Fruit fly (Drosophila melanogaster): ENCODE data around the gene CG12974.

Gene CG12974

dm6 chr3L:21284720-21285638 lies 783 bp downstream of the CG12974 start:
- peak; percentile 35 for TF ChIP-seq fkh (GFP tag; optimal IDR thresholded peaks at IDR 0.05)
- TF ChIP-seq esn (GFP tag; optimal IDR thresholded peaks at IDR 0.05): no peak
- peak; percentile 55 for TF ChIP-seq Eip78C (GFP tag)
- TF ChIP-seq CG6163 (GFP tag; IDR thresholded peaks at IDR 0.05): no peak
- TF ChIP-seq Eip93F (GFP tag; optimal IDR thresholded peaks at IDR 0.05): peak; percentile 37
- peak; percentile 81 for TF ChIP-seq vri (GFP tag; optimal IDR thresholded peaks at IDR 0.05)
- no peak for TF ChIP-seq CG31627 (GFP tag; optimal IDR thresholded peaks at IDR 0.05)

- TF ChIP-seq svp (GFP tag) (no peak), spab (GFP tag; optimal IDR thresholded peaks at IDR 0.05) (no peak), dac (GFP tag; optimal IDR thresholded peaks at IDR 0.05) (no peak), net (GFP tag; optimal IDR thresholded peaks at IDR 0.05) (no peak), CG11762 (GFP tag; optimal IDR thresholded peaks at IDR 0.05; ENCODE audit: insufficient read depth) (no peak), Lpt (GFP tag; optimal IDR thresholded peaks at IDR 0.05) (no peak), CG6163 (GFP tag; IDR thresholded peaks at IDR 0.05) (no peak), CG3032 (tag; optimal IDR thresholded peaks at IDR 0.05) (no peak), CG9139 (GFP tag; optimal IDR thresholded peaks at IDR 0.05) (no peak), Met (GFP tag; optimal IDR thresholded peaks at IDR 0.05) (no peak), Sox102F (GFP tag; optimal IDR thresholded peaks at IDR 0.05) (no peak)
Measured at dm6 chr3L:21283795-21284194, 2.0 kb downstream of the CG12974 start.

dm6 chr3L:21282741-21283140 lies 3.0 kb downstream of the CG12974 start:
- TF ChIP-seq CG11762 (GFP tag; optimal IDR thresholded peaks at IDR 0.05; ENCODE audit: insufficient read depth): no peak
- peak; percentile 33 for TF ChIP-seq vri (GFP tag; optimal IDR thresholded peaks at IDR 0.05)
- TF ChIP-seq Eip93F (GFP tag; optimal IDR thresholded peaks at IDR 0.05): peak; percentile 76

- TF ChIP-seq OdsH (GFP tag; optimal IDR thresholded peaks at IDR 0.05) (no peak), svp (GFP tag) (peak; percentile 75), Eip78C (GFP tag) (peak; percentile 34), CG15336 (GFP tag; IDR thresholded peaks at IDR 0.05) (no peak), CG6792 (GFP tag; optimal IDR thresholded peaks at IDR 0.05) (no peak)
Measured at dm6 chr3L:21281706-21282105, 4.1 kb downstream of the CG12974 start.

- TF ChIP-seq esn (GFP tag; optimal IDR thresholded peaks at IDR 0.05) (no peak), fkh (GFP tag; optimal IDR thresholded peaks at IDR 0.05) (peak; percentile 96), Met (GFP tag; optimal IDR thresholded peaks at IDR 0.05) (peak; percentile 15), CG7368 (GFP tag; optimal IDR thresholded peaks at IDR 0.05) (no peak), CG1621 (tag; optimal IDR thresholded peaks at IDR 0.05) (no peak), CG6792 (GFP tag; optimal IDR thresholded peaks at IDR 0.05) (no peak), cyc (GFP tag; optimal IDR thresholded peaks at IDR 0.05) (no peak), Ets96B (tag; optimal IDR thresholded peaks at IDR 0.05) (no peak), CG10631 (GFP tag; optimal IDR thresholded peaks at IDR 0.05) (no peak), svp (GFP tag) (peak; percentile 100), Blimp-1 (GFP tag; optimal IDR thresholded peaks at IDR 0.05) (no peak), Eip78C (GFP tag) (peak; percentile 11), CG31627 (GFP tag; optimal IDR thresholded peaks at IDR 0.05) (no peak), Sox102F (GFP tag; optimal IDR thresholded peaks at IDR 0.05) (peak; percentile 1), CG6163 (GFP tag; IDR thresholded peaks at IDR 0.05) (no peak), CG34406 (GFP tag; optimal IDR thresholded peaks at IDR 0.05) (no peak), CG8319 (GFP tag; optimal IDR thresholded peaks at IDR 0.05) (no peak), net (GFP tag; optimal IDR thresholded peaks at IDR 0.05) (no peak), eg (GFP tag; IDR thresholded peaks at IDR 0.05) (no peak), Lpt (GFP tag; optimal IDR thresholded peaks at IDR 0.05) (no peak), vri (GFP tag; optimal IDR thresholded peaks at IDR 0.05) (peak; percentile 31), CG11294 (GFP tag; IDR thresholded peaks at IDR 0.05) (no peak), pdm3 (GFP tag; optimal IDR thresholded peaks at IDR 0.05) (no peak), CG32006 (GFP tag; optimal IDR thresholded peaks at IDR 0.05) (no peak)
Measured at dm6 chr3L:21280996-21281691, 4.6 kb downstream of the CG12974 start, which contains the start of gene ppl. TSS of gene ppl (minus strand) at chr3L:21281506.

Measured in whole organism, prepupa.